Worm (Caenorhabditis elegans) whole organism, early embryonic: ENCODE results near the gene C33E10.8.

Experiments
- ama-1 ChIP-seq: fragments of 150-350 bp; optimal IDR thresholded peaks from 2 replicates; lab custom pipeline; 2014
- pes-1 ChIP-seq: fragments of 200-800 bp; sonication (Bioruptor generic); IDR thresholded peaks from 2 replicates; pipeline ENCODE4 v1.3.6; 2022; ENCODE audit warnings: missing genetic modification reagents, missing genetic modification characterization, missing compliant biosample characterization
- tbx-37 ChIP-seq: fragments of 200-800 bp; sonication (Bioruptor generic); conservative IDR thresholded peaks from 2 replicates; pipeline ENCODE4 v1.3.6; 2022; ENCODE audit warnings: missing genetic modification reagents, missing genetic modification characterization, missing compliant biosample characterization
- tra-4 ChIP-seq: sonication (generic microtip); optimal IDR thresholded peaks from 2 replicates; lab custom pipeline; 2017; ENCODE audit warnings: missing genetic modification characterization, missing compliant biosample characterization

DNA sequence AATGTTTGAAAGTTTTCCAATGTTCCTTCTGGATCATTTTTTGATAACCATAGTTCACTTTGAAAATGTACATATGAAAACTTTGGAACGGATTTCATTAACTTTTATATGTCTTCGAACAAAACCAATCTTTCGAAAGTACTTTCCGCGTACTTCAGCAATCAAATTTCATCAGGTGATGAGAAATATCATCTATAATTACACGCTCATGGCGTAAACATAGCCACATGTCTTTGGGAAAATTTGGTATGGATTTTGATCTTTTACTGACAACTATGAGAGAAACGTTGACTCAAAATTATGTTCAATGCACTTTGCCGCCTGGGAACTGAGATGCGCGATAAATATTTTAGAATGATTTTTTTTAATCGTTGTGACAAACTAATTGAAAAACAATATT lies 44.3 kb upstream of the C33E10.8 start:
- no peak for TF ChIP-seq pes-1 (GFP tag; lab: Robert Waterston, UW)
- no peak for TF ChIP-seq tbx-37 (GFP tag; lab: Robert Waterston, UW)
- no peak for TF ChIP-seq tra-4 (tag; lab: Kevin White, UChicago)
- TF ChIP-seq ama-1 (lab: Kevin White, UChicago): no peak
